Worm (Caenorhabditis elegans): ENCODE results near the gene sre-47.

sre-47 gene

ce11 chrII:13938290-13938689 lies 46.2 kb downstream of the sre-47 start:
- TF ChIP-seq lin-11 (tag; optimal IDR thresholded peaks at IDR 0.05) (no peak), mbf-1 (tag; optimal IDR thresholded peaks at IDR 0.05) (no peak), aly-2 (tag; optimal IDR thresholded peaks at IDR 0.05) (no peak), R02D3.7 (tag; optimal IDR thresholded peaks at IDR 0.05) (no peak), Y55F3AM.14 (GFP tag; optimal IDR thresholded peaks at IDR 0.05) (no peak), sma-3 (GFP tag; optimal IDR thresholded peaks at IDR 0.05) (no peak), peb-1 (tag; optimal IDR thresholded peaks at IDR 0.05) (no peak), zag-1 (tag; optimal IDR thresholded peaks at IDR 0.05) (no peak), ztf-4 (tag; optimal IDR thresholded peaks at IDR 0.05) (no peak), ceh-82 (tag; optimal IDR thresholded peaks at IDR 0.05) (no peak), nhr-21 (tag; optimal IDR thresholded peaks at IDR 0.05) (no peak), nhr-12 (tag; optimal IDR thresholded peaks at IDR 0.05) (no peak), nhr-129 (tag; optimal IDR thresholded peaks at IDR 0.05) (no peak), mab-5 (tag; optimal IDR thresholded peaks at IDR 0.05) (no peak), nhr-10 (tag; optimal IDR thresholded peaks at IDR 0.05) (no peak), ZK546.5 (tag; optimal IDR thresholded peaks at IDR 0.05) (no peak), ama-1 (optimal IDR thresholded peaks at IDR 0.05) (no peak), lin-13 (GFP tag; optimal IDR thresholded peaks at IDR 0.05) (no peak), unc-39 (tag; optimal IDR thresholded peaks at IDR 0.05) (no peak), nhr-6 (tag; optimal IDR thresholded peaks at IDR 0.05) (no peak)

- TF ChIP-seq nhr-129 (tag; optimal IDR thresholded peaks at IDR 0.05) (no peak), mdl-1 (tag; optimal IDR thresholded peaks at IDR 0.05) (no peak), unc-55 (GFP tag; optimal IDR thresholded peaks at IDR 0.05) (no peak), lin-11 (tag; optimal IDR thresholded peaks at IDR 0.05) (no peak), skn-1 (tag; optimal IDR thresholded peaks at IDR 0.05) (no peak), sma-9 (GFP tag; optimal IDR thresholded peaks at IDR 0.05) (no peak), sma-9 (tag; optimal IDR thresholded peaks at IDR 0.05) (no peak)
Observed at ce11 chrII:13935907-13936306, 48.5 kb downstream of the sre-47 start.

ce11 chrII:13933534-13933933 lies 50.9 kb downstream of the sre-47 start:
- TF ChIP-seq nhr-25 (tag; optimal IDR thresholded peaks at IDR 0.05) (no peak), sem-4 (tag; optimal IDR thresholded peaks at IDR 0.05) (no peak), nhr-10 (tag; optimal IDR thresholded peaks at IDR 0.05) (no peak), lsy-2 (tag; optimal IDR thresholded peaks at IDR 0.05) (no peak), sma-9 (GFP tag; optimal IDR thresholded peaks at IDR 0.05) (no peak), sma-9 (tag; optimal IDR thresholded peaks at IDR 0.05) (no peak), ZK546.5 (tag; optimal IDR thresholded peaks at IDR 0.05) (no peak)

Data from whole organism, L2 larva.